Worm (Caenorhabditis elegans) whole organism, L2 larva: ENCODE data around the gene sdhb-1.
A peak's percentile ranks its signal among the peaks of the same experiment; 100 is the strongest.

ENCODE experiments used
- C34F6.9 ChIP-seq: fragments of 150-350 bp; optimal IDR thresholded peaks from 2 replicates; lab custom pipeline; 2014; ENCODE audit warnings: missing biosample characterization, missing genetic modification characterization
- F13H6.1 ChIP-seq: sonication (generic microtip); optimal IDR thresholded peaks from 2 replicates; lab custom pipeline; 2016; ENCODE audit warnings: missing genetic modification characterization, missing compliant biosample characterization
- Y55F3AM.14 ChIP-seq: fragments of 200-800 bp; sonication (Bioruptor generic); optimal IDR thresholded peaks from 2 replicates; lab custom pipeline; 2018; ENCODE audit warnings: mild to moderate bottlenecking, missing genetic modification characterization, missing compliant biosample characterization
- alr-1 ChIP-seq: fragments of 150-350 bp; optimal IDR thresholded peaks from 2 replicates; lab custom pipeline; 2014; ENCODE audit warnings: missing biosample characterization, missing genetic modification characterization
- aly-2 ChIP-seq: fragments of 150-350 bp; optimal IDR thresholded peaks from 2 replicates; lab custom pipeline; 2014; ENCODE audit warnings: missing biosample characterization, missing genetic modification characterization
- ama-1 ChIP-seq: fragments of 150-350 bp; optimal IDR thresholded peaks from 2 replicates; lab custom pipeline; 2018; ENCODE audit warnings: inconsistent platforms
- blmp-1 ChIP-seq: sonication (generic microtip); optimal IDR thresholded peaks from 2 replicates; lab custom pipeline; 2017; ENCODE audit warnings: missing genetic modification characterization, mild to moderate bottlenecking, missing compliant biosample characterization, antibody characterized with exemption, moderate library complexity; ENCODE audit not compliant: insufficient read depth
- crh-2 ChIP-seq: sonication (generic microtip); optimal IDR thresholded peaks from 2 replicates; lab custom pipeline; 2017; ENCODE audit warnings: missing biosample characterization, missing genetic modification characterization
- dmd-4 ChIP-seq: sonication (generic microtip); optimal IDR thresholded peaks from 2 replicates; lab custom pipeline; 2017; ENCODE audit warnings: missing biosample characterization, missing genetic modification characterization
- elt-1 ChIP-seq: fragments of 150-350 bp; optimal IDR thresholded peaks from 2 replicates; lab custom pipeline; 2014; ENCODE audit warnings: missing biosample characterization, missing genetic modification characterization
- elt-3 ChIP-seq: sonication (generic microtip); optimal IDR thresholded peaks from 2 replicates; lab custom pipeline; 2017; ENCODE audit warnings: missing biosample characterization, missing genetic modification characterization
- fos-1 ChIP-seq: fragments of 150-350 bp; optimal IDR thresholded peaks from 2 replicates; lab custom pipeline; 2014; ENCODE audit warnings: missing biosample characterization, missing genetic modification characterization
- gmeb-1 ChIP-seq: fragments of 150-350 bp; optimal IDR thresholded peaks from 2 replicates; lab custom pipeline; 2014; ENCODE audit warnings: missing biosample characterization, missing genetic modification characterization
- lin-11 ChIP-seq: fragments of 150-350 bp; sonication (generic microtip); optimal IDR thresholded peaks from 2 replicates; lab custom pipeline; 2014; ENCODE audit warnings: missing biosample characterization, missing genetic modification characterization, inconsistent platforms, mixed read lengths
- lin-13 ChIP-seq: fragments of 150-350 bp; optimal IDR thresholded peaks from 2 replicates; lab custom pipeline; 2014; ENCODE audit warnings: missing biosample characterization, missing genetic modification reagents, missing genetic modification characterization
- lsy-2 ChIP-seq, 2 experiments: fragments of 150-350 bp in 1 of 2; sonication (generic microtip) in 1 of 2; optimal IDR thresholded peaks; 2 replicates each; lab custom pipeline; 2014 to 2017; ENCODE audit warnings: missing biosample characterization in 2 of 2, missing genetic modification characterization in 2 of 2
- mab-5 ChIP-seq: fragments of 150-350 bp; optimal IDR thresholded peaks from 2 replicates; lab custom pipeline; 2014; ENCODE audit warnings: missing biosample characterization, missing genetic modification characterization
- nhr-10 ChIP-seq: sonication (generic microtip); optimal IDR thresholded peaks from 2 replicates; lab custom pipeline; 2017; ENCODE audit warnings: missing biosample characterization, missing genetic modification characterization
- nhr-11 ChIP-seq: fragments of 150-350 bp; optimal IDR thresholded peaks from 2 replicates; lab custom pipeline; 2014; ENCODE audit warnings: missing biosample characterization, missing genetic modification characterization
- nhr-129 ChIP-seq: fragments of 150-350 bp; optimal IDR thresholded peaks from 2 replicates; lab custom pipeline; 2014; ENCODE audit warnings: missing biosample characterization, missing genetic modification characterization
- nhr-23 ChIP-seq: fragments of 150-350 bp; optimal IDR thresholded peaks from 2 replicates; lab custom pipeline; 2014; ENCODE audit warnings: missing biosample characterization, missing genetic modification reagents, missing genetic modification characterization
- nhr-25 ChIP-seq: fragments of 150-350 bp; sonication (generic microtip); optimal IDR thresholded peaks from 3 replicates; lab custom pipeline; 2014; ENCODE audit warnings: missing biosample characterization, missing genetic modification characterization
- nhr-6 ChIP-seq: fragments of 150-350 bp; optimal IDR thresholded peaks from 2 replicates; lab custom pipeline; 2014; ENCODE audit warnings: missing biosample characterization, missing genetic modification characterization
- nhr-77 ChIP-seq: fragments of 150-350 bp; optimal IDR thresholded peaks from 2 replicates; lab custom pipeline; 2014; ENCODE audit warnings: missing biosample characterization, missing genetic modification characterization
- sma-3 ChIP-seq: sonication (generic microtip); optimal IDR thresholded peaks from 2 replicates; lab custom pipeline; 2016; ENCODE audit warnings: missing genetic modification reagents, missing genetic modification characterization, missing compliant biosample characterization
- sma-9 ChIP-seq, 2 experiments: fragments of 150-350 bp in 1 of 2; sonication (generic microtip) in 1 of 2; optimal IDR thresholded peaks; 2 replicates each; lab custom pipeline; 2014 to 2016; ENCODE audit warnings: missing genetic modification characterization in 2 of 2, mild to moderate bottlenecking in 1 of 2, missing biosample characterization in 1 of 2, missing compliant biosample characterization in 1 of 2, missing genetic modification reagents in 1 of 2, moderate library complexity in 1 of 2
- snpc-4 ChIP-seq: fragments of 150-350 bp; optimal IDR thresholded peaks from 2 replicates; lab custom pipeline; 2014; ENCODE audit warnings: missing biosample characterization, missing genetic modification characterization
- unc-39 ChIP-seq: fragments of 150-350 bp; optimal IDR thresholded peaks from 2 replicates; lab custom pipeline; 2014; ENCODE audit warnings: missing biosample characterization, missing genetic modification characterization
- unc-55 ChIP-seq: fragments of 150-350 bp; sonication (generic microtip); optimal IDR thresholded peaks from 3 replicates; lab custom pipeline; 2014; ENCODE audit warnings: missing biosample characterization, missing genetic modification reagents, missing genetic modification characterization
- zag-1 ChIP-seq: fragments of 150-350 bp; optimal IDR thresholded peaks from 2 replicates; lab custom pipeline; 2014; ENCODE audit warnings: missing biosample characterization, missing genetic modification characterization
- ztf-11 ChIP-seq: sonication (generic microtip); optimal IDR thresholded peaks from 2 replicates; lab custom pipeline; 2017; ENCODE audit warnings: missing biosample characterization, missing genetic modification characterization

Gene sdhb-1

ce11 chrII:9324824-9325351, 27.6 kb downstream of the sdhb-1 start, which contains the start of gene eat-3 (continued):
- TF ChIP-seq snpc-4 (tag; lab: Kevin White, UChicago) (no peak), nhr-11 (no peak), dmd-4 (tag; lab: Kevin White, UChicago) (no peak), nhr-10 (tag; lab: Kevin White, UChicago) (no peak)

- TF ChIP-seq alr-1 (tag; lab: Kevin White, UChicago) (no peak), nhr-6 (tag; lab: Kevin White, UChicago) (no peak), zag-1 (no peak), Y55F3AM.14 (GFP tag; lab: Kevin White, UChicago) (no peak), elt-3 (tag; lab: Kevin White, UChicago) (no peak), sma-9 (GFP tag; optimal IDR thresholded peaks at IDR 0.05; lab: Kevin White, UChicago) (no peak), sma-9 (tag; optimal IDR thresholded peaks at IDR 0.05; lab: Kevin White, UChicago) (no peak)
Measured at ce11 chrII:9323660-9324059, 28.9 kb downstream of the sdhb-1 start, which contains the start of gene egli-1. egli-1 (plus strand) TSS chrII:9323960.

- TF ChIP-seq fos-1 (tag; lab: Kevin White, UChicago) (peak; percentile 20), lin-13 (GFP tag; lab: Kevin White, UChicago) (peak; percentile 23), C34F6.9 (peak; percentile 72), mab-5 (tag; lab: Kevin White, UChicago) (no peak), lsy-2 (tag; optimal IDR thresholded peaks at IDR 0.05; lab: Kevin White, UChicago) (peak in 1 of 2 experiments; percentile 62), unc-55 (GFP tag; lab: Kevin White, UChicago) (peak; percentile 69), crh-2 (tag; lab: Kevin White, UChicago) (peak; percentile 20), F13H6.1 (no peak)
Measured at ce11 chrII:9322870-9323349, 29.6 kb downstream of the sdhb-1 start, which contains the start of gene rab-39. rab-39 (minus strand) TSS chrII:9322920.

- peak; percentile 20 for TF ChIP-seq unc-55 (GFP tag; lab: Kevin White, UChicago)
- TF ChIP-seq fos-1 (tag; lab: Kevin White, UChicago), result peak; percentile 47
- TF ChIP-seq C34F6.9, result peak; percentile 41
- TF ChIP-seq aly-2 (tag; lab: Kevin White, UChicago), result no peak
- peak; percentile 27 for TF ChIP-seq gmeb-1 (tag; lab: Kevin White, UChicago)
Measured at ce11 chrII:9319058-9319915, 33.2 kb downstream of the sdhb-1 start, which contains the start of the genes csa-1 and wdfy-2. csa-1 (minus strand) TSS chrII:9319726. wdfy-2 (plus strand) TSS chrII:9319865.

ce11 chrII:9316801-9317200, 35.7 kb downstream of the sdhb-1 start:
- TF ChIP-seq nhr-129 (tag; lab: Kevin White, UChicago) (peak; percentile 2), nhr-25 (tag; lab: Kevin White, UChicago) (no peak)

- peak; percentile 37 for TF ChIP-seq C34F6.9
- no peak for TF ChIP-seq elt-1 (tag; lab: Kevin White, UChicago)
- peak; percentile 33 for TF ChIP-seq nhr-129 (tag; lab: Kevin White, UChicago)
Measured at ce11 chrII:9315692-9316091, 36.8 kb downstream of the sdhb-1 start.

DNA sequence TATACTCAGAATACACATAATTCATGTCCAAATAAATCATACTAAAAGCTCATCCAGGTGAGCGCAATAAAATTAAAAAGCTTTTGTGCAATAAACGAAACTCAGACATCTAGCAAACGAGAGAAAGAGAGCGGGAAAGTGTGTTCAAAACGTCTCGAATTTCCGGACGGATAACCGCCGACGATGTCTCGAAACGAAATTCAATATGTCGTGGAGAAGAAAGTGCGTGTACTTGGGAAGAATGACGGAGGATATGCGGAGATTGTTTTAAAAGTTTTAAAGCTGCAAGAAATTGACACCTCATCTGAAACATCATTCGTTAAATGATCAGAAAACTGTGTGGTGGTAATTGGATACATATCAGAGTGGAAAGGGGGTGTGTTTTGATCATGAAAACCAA, 37.8 kb downstream of the sdhb-1 start:
- no peak for TF ChIP-seq nhr-6 (tag; lab: Kevin White, UChicago)
- TF ChIP-seq unc-39 (tag; lab: Kevin White, UChicago), result no peak
- no peak for TF ChIP-seq sma-3
- no peak for TF ChIP-seq gmeb-1 (tag; lab: Kevin White, UChicago)
- no peak for TF ChIP-seq Y55F3AM.14 (GFP tag; lab: Kevin White, UChicago)
- TF ChIP-seq unc-55 (GFP tag; lab: Kevin White, UChicago), result no peak
- no peak for TF ChIP-seq lin-11 (tag; lab: Kevin White, UChicago)
- TF ChIP-seq ztf-11 (tag; lab: Kevin White, UChicago), result no peak
- TF ChIP-seq nhr-77, result no peak
- no peak for TF ChIP-seq dmd-4 (tag; lab: Kevin White, UChicago)
- no peak for TF ChIP-seq ama-1 (lab: Kevin White, UChicago)
- peak; percentile 46 for TF ChIP-seq F13H6.1
- no peak for TF ChIP-seq blmp-1 (tag; lab: Kevin White, UChicago)
- no peak for TF ChIP-seq nhr-23
- TF ChIP-seq C34F6.9, result no peak
- peak; percentile 6 for TF ChIP-seq nhr-129 (tag; lab: Kevin White, UChicago)
- TF ChIP-seq, all 48 proteins: peak for 2
